Worm (Caenorhabditis elegans) whole organism, young adult: ENCODE measurements around the gene srx-73.

Experiments used
- B0035.1 ChIP-seq: sonication (generic microtip); optimal IDR thresholded peaks from 2 replicates; lab custom pipeline; 2016; ENCODE audit warnings: missing genetic modification characterization, mild to moderate bottlenecking, missing compliant biosample characterization, missing genotype, missing genetic modification reagents
- B0261.1 ChIP-seq: sonication (generic microtip); optimal IDR thresholded peaks from 2 replicates; lab custom pipeline; 2016; ENCODE audit warnings: mild to moderate bottlenecking, missing genetic modification characterization, moderate library complexity, missing compliant biosample characterization
- B0336.3 ChIP-seq: fragments of 200-800 bp; sonication (Bioruptor generic); IDR thresholded peaks from 2 replicates; pipeline ENCODE4 v1.3.6; 2022; ENCODE audit warnings: missing genetic modification characterization, missing compliant biosample characterization
- F10E7.11 ChIP-seq: sonication (generic microtip); optimal IDR thresholded peaks from 2 replicates; lab custom pipeline; 2017; ENCODE audit warnings: mild to moderate bottlenecking, missing genetic modification characterization, moderate library complexity, missing compliant biosample characterization
- F23B12.7 ChIP-seq: sonication (generic microtip); optimal IDR thresholded peaks from 2 replicates; lab custom pipeline; 2017; ENCODE audit warnings: missing genetic modification characterization, mild to moderate bottlenecking, missing compliant biosample characterization, antibody characterized with exemption, moderate library complexity; ENCODE audit not compliant: insufficient read depth
- F33H1.4 ChIP-seq: fragments of 200-800 bp; sonication (Bioruptor generic); IDR thresholded peaks from 2 replicates; pipeline ENCODE4 v1.3.6; 2022; ENCODE audit warnings: missing genetic modification reagents, missing genetic modification characterization, missing compliant biosample characterization
- F39B2.1 ChIP-seq: fragments of 200-800 bp; sonication (Bioruptor generic); IDR thresholded peaks from 2 replicates; pipeline ENCODE4 v1.3.6; 2022; ENCODE audit warnings: missing genetic modification reagents, missing genetic modification characterization, missing compliant biosample characterization
- F57A8.1 ChIP-seq: fragments of 200-800 bp; sonication (Bioruptor generic); optimal IDR thresholded peaks from 2 replicates; lab custom pipeline; 2018; ENCODE audit warnings: mild to moderate bottlenecking, missing genetic modification characterization, moderate library complexity, missing compliant biosample characterization
- F57C9.4 ChIP-seq: sonication (generic microtip); optimal IDR thresholded peaks from 2 replicates; lab custom pipeline; 2017; ENCODE audit warnings: mild to moderate bottlenecking, missing genetic modification characterization, missing compliant biosample characterization
- Y56A3A.18 ChIP-seq: fragments of 200-800 bp; sonication (Bioruptor generic); IDR thresholded peaks from 2 replicates; pipeline ENCODE4 v1.3.6; 2022; ENCODE audit warnings: missing genetic modification reagents, missing genetic modification characterization, missing compliant biosample characterization
- Y95B8A.8 ChIP-seq: fragments of 200-800 bp; sonication (Bioruptor generic); IDR thresholded peaks from 2 replicates; pipeline ENCODE4 v1.3.6; 2022; ENCODE audit warnings: missing genetic modification reagents, missing genetic modification characterization, missing compliant biosample characterization
- atf-7 ChIP-seq: sonication (generic microtip); optimal IDR thresholded peaks from 2 replicates; lab custom pipeline; 2017; ENCODE audit warnings: mild to moderate bottlenecking, missing genetic modification characterization, missing compliant biosample characterization
- attf-5 ChIP-seq: fragments of 200-800 bp; sonication (Bioruptor generic); optimal IDR thresholded peaks from 2 replicates; lab custom pipeline; 2018; ENCODE audit warnings: mild to moderate bottlenecking, missing genetic modification characterization, missing compliant biosample characterization
- cebp-1 ChIP-seq, 2 experiments: fragments of 200-800 bp in 1 of 2; sonication (Bioruptor generic) in 1 of 2; sonication (generic microtip) in 1 of 2; IDR thresholded peaks in 1 of 2; optimal IDR thresholded peaks in 1 of 2; 2 replicates each; pipeline versions ENCODE4 v1.3.6 to Lab custom; 2017 to 2022; ENCODE audit warnings: missing compliant biosample characterization in 2 of 2, missing genetic modification characterization in 2 of 2, mild to moderate bottlenecking in 1 of 2, missing genetic modification reagents in 1 of 2, moderate library complexity in 1 of 2
- cebp-2 ChIP-seq: fragments of 200-800 bp; sonication (Bioruptor generic); IDR thresholded peaks from 2 replicates; pipeline ENCODE4 v1.3.6; 2022; ENCODE audit warnings: missing genetic modification characterization, missing compliant biosample characterization
- chd-7 ChIP-seq: sonication (generic microtip); optimal IDR thresholded peaks from 2 replicates; lab custom pipeline; 2016; ENCODE audit warnings: mild to moderate bottlenecking, missing genetic modification characterization, moderate library complexity, missing compliant biosample characterization
- dpl-1 ChIP-seq: fragments of 150-350 bp; optimal IDR thresholded peaks from 2 replicates; lab custom pipeline; 2014; ENCODE audit warnings: missing biosample characterization, missing genetic modification reagents, missing genetic modification characterization
- egl-44 ChIP-seq: fragments of 200-800 bp; sonication (Bioruptor generic); IDR thresholded peaks from 2 replicates; pipeline ENCODE4 v1.3.6; 2022; ENCODE audit warnings: missing genetic modification reagents, missing genetic modification characterization, missing compliant biosample characterization
- egrh-3 ChIP-seq: fragments of 200-800 bp; sonication (Bioruptor generic); IDR thresholded peaks from 2 replicates; pipeline ENCODE4 v1.3.6; 2022; ENCODE audit warnings: missing genetic modification reagents, missing genetic modification characterization, missing compliant biosample characterization
- him-1 ChIP-seq: sonication (generic microtip); optimal IDR thresholded peaks from 2 replicates; lab custom pipeline; 2016; ENCODE audit warnings: missing genotype, missing genetic modification reagents, missing genetic modification characterization, missing compliant biosample characterization
- hmg-1.2 ChIP-seq: fragments of 200-800 bp; sonication (Bioruptor generic); IDR thresholded peaks from 2 replicates; pipeline ENCODE4 v1.3.6; 2022; ENCODE audit warnings: missing genetic modification reagents, missing genetic modification characterization, missing compliant biosample characterization
- let-607 ChIP-seq, 2 experiments: fragments of 200-800 bp in 1 of 2; sonication (Bioruptor generic) in 1 of 2; sonication (generic microtip) in 1 of 2; optimal IDR thresholded peaks; 2 replicates each; lab custom pipeline; 2016 to 2018; ENCODE audit warnings: mild to moderate bottlenecking in 2 of 2, missing compliant biosample characterization in 2 of 2, missing genetic modification characterization in 2 of 2, moderate library complexity in 2 of 2, missing genotype in 1 of 2
- lin-26 ChIP-seq: fragments of 200-800 bp; sonication (Bioruptor generic); IDR thresholded peaks from 2 replicates; pipeline ENCODE4 v1.3.6; 2022; ENCODE audit warnings: missing genetic modification reagents, missing genetic modification characterization, missing compliant biosample characterization
- lin-35 ChIP-seq, 3 experiments: fragments of 150-350 bp in 2 of 3; sonication (generic microtip) in 1 of 3; optimal IDR thresholded peaks; 2 replicates each; lab custom pipeline; 2014 to 2018; ENCODE audit warnings: missing biosample characterization in 3 of 3, missing genetic modification characterization in 3 of 3, missing genetic modification reagents in 3 of 3
- lin-40 ChIP-seq: sonication (generic microtip); optimal IDR thresholded peaks from 2 replicates; lab custom pipeline; 2016; ENCODE audit warnings: missing genetic modification characterization, mild to moderate bottlenecking, missing compliant biosample characterization, missing genotype, missing genetic modification reagents
- madf-3 ChIP-seq: fragments of 200-800 bp; sonication (Bioruptor generic); IDR thresholded peaks from 2 replicates; pipeline ENCODE4 v1.3.6; 2022; ENCODE audit warnings: missing genetic modification reagents, missing genetic modification characterization, missing compliant biosample characterization
- mel-28 ChIP-seq: sonication (generic microtip); optimal IDR thresholded peaks from 2 replicates; lab custom pipeline; 2016; ENCODE audit warnings: borderline replicate concordance, mild to moderate bottlenecking, missing genetic modification characterization, missing compliant biosample characterization
- nfya-2 ChIP-seq: fragments of 200-800 bp; sonication (Bioruptor generic); IDR thresholded peaks from 2 replicates; pipeline ENCODE4 v1.3.6; 2022; ENCODE audit warnings: missing genetic modification reagents, missing genetic modification characterization, missing compliant biosample characterization
- nhr-120 ChIP-seq: fragments of 200-800 bp; sonication (Bioruptor generic); IDR thresholded peaks from 2 replicates; pipeline ENCODE4 v1.3.6; 2022; ENCODE audit warnings: missing genetic modification characterization, missing compliant biosample characterization
- nhr-27 ChIP-seq: fragments of 200-800 bp; sonication (Bioruptor generic); optimal IDR thresholded peaks from 2 replicates; lab custom pipeline; 2018; ENCODE audit warnings: mild to moderate bottlenecking, missing genetic modification characterization, moderate library complexity, missing compliant biosample characterization
- nhr-80 ChIP-seq: sonication (generic microtip); optimal IDR thresholded peaks from 2 replicates; lab custom pipeline; 2016; ENCODE audit warnings: missing genetic modification characterization, missing compliant biosample characterization
- pbrm-1 ChIP-seq: fragments of 200-800 bp; sonication (Bioruptor generic); IDR thresholded peaks from 2 replicates; pipeline ENCODE4 v1.3.6; 2022; ENCODE audit warnings: missing genetic modification reagents, missing genetic modification characterization, missing compliant biosample characterization
- rpc-1 ChIP-seq, 2 experiments: fragments of 150-350 bp in 1 of 2; sonication (generic microtip) in 1 of 2; optimal IDR thresholded peaks; 2 replicates each; lab custom pipeline; 2014 to 2018; ENCODE audit warnings: missing biosample characterization in 1 of 2, missing genetic modification characterization in 1 of 2, missing genetic modification reagents in 1 of 2, missing genotype in 1 of 2
- sdz-38 ChIP-seq: sonication (generic microtip); optimal IDR thresholded peaks from 2 replicates; lab custom pipeline; 2016; ENCODE audit warnings: missing genotype, missing genetic modification characterization, missing compliant biosample characterization
- sea-2 ChIP-seq: fragments of 200-800 bp; sonication (Bioruptor generic); IDR thresholded peaks from 2 replicates; pipeline ENCODE4 v1.3.6; 2022; ENCODE audit warnings: missing genetic modification characterization, missing compliant biosample characterization
- snpc-1.3 ChIP-seq: sonication (generic microtip); optimal IDR thresholded peaks from 2 replicates; lab custom pipeline; 2017; ENCODE audit warnings: missing genetic modification characterization, mild to moderate bottlenecking, missing compliant biosample characterization, antibody characterized with exemption, moderate library complexity, missing genotype, missing genetic modification reagents; ENCODE audit not compliant: insufficient read depth
- tlf-1 ChIP-seq: fragments of 200-800 bp; sonication (Bioruptor generic); optimal IDR thresholded peaks from 2 replicates; lab custom pipeline; 2018; ENCODE audit warnings: mild to moderate bottlenecking, missing genetic modification characterization, missing compliant biosample characterization
- xnd-1 ChIP-seq: sonication (generic microtip); optimal IDR thresholded peaks from 2 replicates; lab custom pipeline; 2016; ENCODE audit warnings: missing genotype, missing genetic modification reagents, missing genetic modification characterization, missing compliant biosample characterization
- zfh-2 ChIP-seq: fragments of 200-800 bp; sonication (Bioruptor generic); conservative IDR thresholded peaks from 2 replicates; pipeline ENCODE4 v1.3.6; 2022; ENCODE audit warnings: missing genetic modification reagents, missing genetic modification characterization, missing compliant biosample characterization
- zim-3 ChIP-seq: sonication (generic microtip); optimal IDR thresholded peaks from 2 replicates; lab custom pipeline; 2017; ENCODE audit warnings: mild to moderate bottlenecking, missing genetic modification characterization, moderate library complexity, missing compliant biosample characterization
- ztf-25 ChIP-seq: fragments of 200-800 bp; sonication (Bioruptor generic); IDR thresholded peaks from 2 replicates; pipeline ENCODE4 v1.3.6; 2022; ENCODE audit warnings: missing genetic modification reagents, missing genetic modification characterization, missing compliant biosample characterization
- ztf-26 ChIP-seq: sonication (generic microtip); optimal IDR thresholded peaks from 2 replicates; lab custom pipeline; 2017; ENCODE audit warnings: missing genetic modification characterization, missing compliant biosample characterization
- ztf-28 ChIP-seq: fragments of 200-800 bp; sonication (Bioruptor generic); IDR thresholded peaks from 2 replicates; pipeline ENCODE4 v1.3.6; 2022; ENCODE audit warnings: missing genetic modification reagents, missing genetic modification characterization, missing compliant biosample characterization
- ztf-6 ChIP-seq: fragments of 200-800 bp; sonication (Bioruptor generic); IDR thresholded peaks from 2 replicates; pipeline ENCODE4 v1.3.6; 2022; ENCODE audit warnings: missing genetic modification reagents, missing genetic modification characterization, missing compliant biosample characterization

srx-73 gene

ce11 chrV:4628517-4628930 lies 37.0 kb downstream of the srx-73 start, which contains the start of gene pmt-2:
Gene pmt-2, plus strand, starts transcription at chrV:4628580.
- TF ChIP-seq F57A8.1 (GFP tag; lab: Kevin White, UChicago) (no peak), cebp-2 (GFP tag; lab: Robert Waterston, UW) (no peak), lin-26 (GFP tag; lab: Robert Waterston, UW) (0 out of 2 replicates have a peak, but pooled peaks have one; percentile 11), B0261.1 (no peak), tlf-1 (GFP tag; lab: Kevin White, UChicago) (no peak), atf-7 (peak; percentile 48), lin-35 (GFP tag; optimal IDR thresholded peaks at IDR 0.05; lab: Kevin White, UChicago) (no peak), cebp-1 (GFP tag; IDR thresholded peaks at IDR 0.05; lab: Robert Waterston, UW) (no peak), cebp-1 (tag; optimal IDR thresholded peaks at IDR 0.05; lab: Kevin White, UChicago) (peak; percentile 4), zfh-2 (GFP tag; lab: Robert Waterston, UW) (no peak), attf-5 (no peak), F57C9.4 (peak; percentile 14), him-1 (no peak), ztf-26 (tag; lab: Kevin White, UChicago) (peak; percentile 35), F10E7.11 (tag; lab: Kevin White, UChicago) (no peak), dpl-1 (GFP tag; lab: Kevin White, UChicago) (no peak), let-607 (tag; optimal IDR thresholded peaks at IDR 0.05; lab: Kevin White, UChicago) (peak in 1 of 2 experiments; percentile 54), F39B2.1 (GFP tag; lab: Robert Waterston, UW) (no peak), mel-28 (no peak), egl-44 (GFP tag; lab: Robert Waterston, UW) (no peak), lin-40 (tag; lab: Kevin White, UChicago) (peak; percentile 21), B0336.3 (GFP tag; lab: Robert Waterston, UW) (0 out of 2 replicates have a peak, but pooled peaks have one; percentile 54), madf-3 (GFP tag; lab: Robert Waterston, UW) (0 out of 2 replicates have a peak, but pooled peaks have one; percentile 16), B0035.1 (tag; lab: Kevin White, UChicago) (no peak), nhr-27 (tag; lab: Kevin White, UChicago) (peak; percentile 5), chd-7 (tag; lab: Kevin White, UChicago) (peak; percentile 10), rpc-1 (optimal IDR thresholded peaks at IDR 0.05; lab: Kevin White, UChicago) (no peak), rpc-1 (tag; optimal IDR thresholded peaks at IDR 0.05; lab: Kevin White, UChicago) (no peak), nhr-80 (tag; lab: Kevin White, UChicago) (peak; percentile 71), F23B12.7 (tag; lab: Kevin White, UChicago) (no peak), ztf-28 (no peak)
- TF ChIP-seq, all 124 proteins: peak for 12

ce11 chrV:4626344-4626743 lies 39.2 kb downstream of the srx-73 start:
- TF ChIP-seq F33H1.4 (GFP tag; lab: Robert Waterston, UW) (no peak), zim-3 (tag; lab: Kevin White, UChicago) (no peak), egrh-3 (no peak), snpc-1.3 (no peak), sea-2 (GFP tag; lab: Robert Waterston, UW) (no peak), nhr-120 (GFP tag; lab: Robert Waterston, UW) (no peak), B0261.1 (no peak), Y56A3A.18 (GFP tag; lab: Robert Waterston, UW) (no peak), ztf-28 (no peak), Y95B8A.8 (no peak), ztf-25 (GFP tag; lab: Robert Waterston, UW) (no peak), nfya-2 (no peak), hmg-1.2 (GFP tag; lab: Robert Waterston, UW) (no peak), ztf-6 (GFP tag; lab: Robert Waterston, UW) (no peak), pbrm-1 (no peak), sdz-38 (tag; lab: Kevin White, UChicago) (no peak), ztf-26 (tag; lab: Kevin White, UChicago) (no peak), F57A8.1 (GFP tag; lab: Kevin White, UChicago) (no peak), attf-5 (no peak), xnd-1 (no peak)
